Fruit fly (Drosophila melanogaster) S2 (cell line): ENCODE data around the gene Lcp65Ag3.

Experiments used
- CG8478 ChIP-seq: fragments of >200 bp; optimal IDR thresholded peaks from 2 replicates; lab custom pipeline; 2018
- CTCF ChIP-seq, 2 experiments: fragments of >200 bp; optimal IDR thresholded peaks; 2 replicates each; lab custom pipeline; 2018

DNA sequence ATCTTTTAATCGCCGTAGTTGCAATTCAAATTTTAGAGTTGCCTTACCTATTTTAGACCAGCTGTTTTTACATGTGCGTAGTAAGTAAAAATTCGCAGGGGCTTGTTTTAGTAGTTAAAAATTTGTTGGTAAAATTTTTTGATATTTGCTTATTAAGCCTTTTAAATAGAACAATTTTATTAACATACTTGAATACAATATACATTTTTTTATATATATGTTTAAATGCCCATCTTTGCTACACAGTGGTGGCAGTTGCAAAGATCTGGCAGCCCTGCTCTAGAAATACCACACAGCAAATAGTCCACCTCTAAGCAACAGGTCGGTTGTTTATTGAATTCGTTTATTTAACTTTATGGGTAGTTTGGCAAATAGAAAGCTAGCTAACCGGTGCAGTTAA is 36.1 kb downstream of the Lcp65Ag3 start, which contains the start of the genes CG10467 and loj:
- TF ChIP-seq CG8478 (lab: Kevin White, UChicago) (no peak), CTCF (optimal IDR thresholded peaks at IDR 0.05; lab: Kevin White, UChicago) (no peak)
